Worm (Caenorhabditis elegans): ENCODE data around the gene npr-31.

DNA sequence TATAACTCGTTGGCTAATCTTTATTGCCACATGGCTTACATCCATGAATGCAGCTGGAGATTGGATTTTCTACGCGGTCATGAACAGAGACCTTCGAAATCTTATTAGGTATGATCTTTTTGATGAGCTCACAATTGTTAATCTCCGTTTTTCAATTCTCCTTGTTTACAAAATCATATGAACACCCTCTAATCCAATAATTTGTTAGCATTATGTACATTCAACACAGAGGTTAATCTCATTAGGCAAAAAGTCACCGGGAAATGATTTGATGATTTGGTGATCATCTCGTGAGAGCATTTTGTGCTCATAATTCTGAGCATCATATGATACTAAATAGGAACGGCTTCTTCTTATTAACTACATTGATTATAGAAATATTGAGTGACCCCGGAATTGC, 1.8 kb downstream of the npr-31 start:
- TF ChIP-seq nhr-11 (tag; optimal IDR thresholded peaks at IDR 0.05): no peak
- no peak for TF ChIP-seq elt-3 (tag; optimal IDR thresholded peaks at IDR 0.05)
- TF ChIP-seq mbf-1 (tag; optimal IDR thresholded peaks at IDR 0.05): no peak
- TF ChIP-seq nhr-25 (tag; optimal IDR thresholded peaks at IDR 0.05): no peak
- TF ChIP-seq R02D3.7 (tag; optimal IDR thresholded peaks at IDR 0.05): no peak
- TF ChIP-seq ama-1 (optimal IDR thresholded peaks at IDR 0.05): no peak
- no peak for TF ChIP-seq ztf-4 (tag; optimal IDR thresholded peaks at IDR 0.05)
- TF ChIP-seq aly-2 (tag; optimal IDR thresholded peaks at IDR 0.05): no peak
- no peak for TF ChIP-seq lin-11 (tag; optimal IDR thresholded peaks at IDR 0.05)
- TF ChIP-seq sma-3 (GFP tag; optimal IDR thresholded peaks at IDR 0.05): no peak
- no peak for TF ChIP-seq F13H6.1 (tag; optimal IDR thresholded peaks at IDR 0.05)
- no peak for TF ChIP-seq egl-27 (tag; optimal IDR thresholded peaks at IDR 0.05)
